Worm (Caenorhabditis elegans) whole organism, late embryonic: ENCODE results near the gene srsx-35.

ENCODE experiments used
- ama-1 ChIP-seq: fragments of 150-350 bp; optimal IDR thresholded peaks from 2 replicates; lab custom pipeline; 2014
- ceh-45 ChIP-seq: fragments of 200-800 bp; sonication (Bioruptor generic); IDR thresholded peaks from 2 replicates; pipeline ENCODE4 v1.3.6; 2022; ENCODE audit warnings: missing genetic modification reagents, missing genetic modification characterization, missing compliant biosample characterization
- npax-4 ChIP-seq: sonication (generic microtip); optimal IDR thresholded peaks from 2 replicates; lab custom pipeline; 2016; ENCODE audit warnings: missing genetic modification characterization, missing compliant biosample characterization
- odd-2 ChIP-seq: sonication (generic microtip); optimal IDR thresholded peaks from 2 replicates; lab custom pipeline; 2017; ENCODE audit warnings: antibody characterized with exemption, mild to moderate bottlenecking, missing genetic modification characterization, missing compliant biosample characterization
- unc-3 ChIP-seq, 2 experiments: fragments of 200-800 bp in 1 of 2; sonication (Bioruptor generic) in 1 of 2; sonication (generic microtip) in 1 of 2; conservative IDR thresholded peaks in 1 of 2; optimal IDR thresholded peaks in 1 of 2; 2 replicates each; pipeline versions ENCODE4 v1.3.6 to Lab custom; 2016 to 2022; ENCODE audit warnings: missing compliant biosample characterization in 2 of 2, missing genetic modification characterization in 2 of 2, missing genetic modification reagents in 1 of 2

ce11 chrV:20648868-20649267, 32.4 kb upstream of the srsx-35 start:
- no peak for TF ChIP-seq npax-4 (tag; lab: Kevin White, UChicago)
- no peak for TF ChIP-seq ceh-45 (GFP tag; lab: Robert Waterston, UW)
- no peak for TF ChIP-seq odd-2 (tag; lab: Kevin White, UChicago)
- TF ChIP-seq unc-3 (GFP tag; conservative IDR thresholded peaks at IDR 0.05; lab: Robert Waterston, UW): no peak
- TF ChIP-seq unc-3 (tag; optimal IDR thresholded peaks at IDR 0.05; lab: Kevin White, UChicago): no peak
- TF ChIP-seq ama-1 (lab: Kevin White, UChicago): no peak
